Fruit fly (Drosophila melanogaster) whole organism, embryonic: ENCODE measurements around the gene CG11617.

Experiments
- CG10431 ChIP-seq: fragments of 200-800 bp; sonication (Bioruptor generic); optimal IDR thresholded peaks from 3 replicates; lab custom pipeline; 2018; ENCODE audit warnings: missing biosample characterization, mild to moderate bottlenecking, missing genetic modification characterization
- CG11560 ChIP-seq: fragments of 200-800 bp; sonication (Bioruptor generic); IDR thresholded peaks from 3 replicates; pipeline ENCODE4 v1.3.6; 2022; ENCODE audit warnings: missing biosample characterization, missing genetic modification characterization
- CG13775 ChIP-seq: fragments of 200-800 bp; sonication (Bioruptor generic); optimal IDR thresholded peaks from 3 replicates; lab custom pipeline; 2017; ENCODE audit warnings: missing biosample characterization, mild to moderate bottlenecking, missing genetic modification characterization
- CG14441 ChIP-seq: fragments of 200-800 bp; sonication (Bioruptor generic); IDR thresholded peaks from 2 replicates; pipeline ENCODE4 v1.3.6; 2022; ENCODE audit warnings: missing biosample characterization, missing genetic modification characterization
- CG1602 ChIP-seq: fragments of 200-800 bp; sonication (Bioruptor generic); optimal IDR thresholded peaks from 3 replicates; lab custom pipeline; 2016; ENCODE audit warnings: missing biosample characterization, missing genetic modification characterization
- CG16813 ChIP-seq: fragments of 200-800 bp; sonication (Bioruptor generic); IDR thresholded peaks from 3 replicates; pipeline ENCODE4 v1.3.6; 2022; ENCODE audit warnings: missing biosample characterization, missing genetic modification characterization; ENCODE audit not compliant: partially characterized antibody
- CG17568 ChIP-seq: fragments of 200-800 bp; sonication (Bioruptor generic); optimal IDR thresholded peaks from 2 replicates; lab custom pipeline; 2018; ENCODE audit warnings: missing biosample characterization, mild to moderate bottlenecking, missing genetic modification characterization, moderate library complexity
- CG17612 ChIP-seq: fragments of 200-800 bp; sonication (Bioruptor generic); IDR thresholded peaks from 2 replicates; pipeline ENCODE4 v1.3.6; 2022; ENCODE audit warnings: missing biosample characterization, missing genetic modification characterization
- CG1792 ChIP-seq: fragments of 200-800 bp; sonication (Bioruptor generic); optimal IDR thresholded peaks from 2 replicates; lab custom pipeline; 2016; ENCODE audit warnings: missing biosample characterization, missing genetic modification characterization
- CG18619 ChIP-seq: fragments of 200-800 bp; sonication (Bioruptor generic); optimal IDR thresholded peaks from 3 replicates; lab custom pipeline; 2017; ENCODE audit warnings: missing biosample characterization, mild to moderate bottlenecking, missing genetic modification characterization
- CG2199 ChIP-seq: fragments of 200-800 bp; sonication (Bioruptor generic); IDR thresholded peaks from 3 replicates; pipeline ENCODE4 v1.3.6; 2022; ENCODE audit warnings: missing biosample characterization, missing genetic modification characterization
- CG4360 ChIP-seq: fragments of 200-800 bp; sonication (Bioruptor generic); IDR thresholded peaks from 2 replicates; pipeline ENCODE4 v1.3.6; 2022; ENCODE audit warnings: missing biosample characterization, missing genetic modification characterization
- CG8924 ChIP-seq: fragments of 200-800 bp; optimal IDR thresholded peaks from 3 replicates; lab custom pipeline; 2019; ENCODE audit warnings: missing biosample characterization, mild to moderate bottlenecking, missing genetic modification characterization, moderate library complexity
- CrebB ChIP-seq: fragments of 200-800 bp; sonication (Bioruptor generic); optimal IDR thresholded peaks from 3 replicates; lab custom pipeline; 2018; ENCODE audit warnings: missing biosample characterization, mild to moderate bottlenecking, missing genetic modification characterization
- Ets65A ChIP-seq: fragments of 200-800 bp; sonication (Bioruptor generic); peaks from one replicate; lab custom pipeline; 2016; ENCODE audit warnings: missing biosample characterization, missing genetic modification characterization
- HHEX ChIP-seq: fragments of 200-800 bp; sonication (Bioruptor generic); optimal IDR thresholded peaks from 3 replicates; lab custom pipeline; 2017; ENCODE audit warnings: missing biosample characterization, mild to moderate bottlenecking, missing genetic modification characterization, missing genetic modification reagents
- HLHmδ ChIP-seq: fragments of 200-800 bp; sonication (Bioruptor generic); optimal IDR thresholded peaks from 2 replicates; lab custom pipeline; 2018; ENCODE audit warnings: missing biosample characterization, mild to moderate bottlenecking, missing genetic modification characterization, moderate library complexity
- HmgZ ChIP-seq: fragments of 200-800 bp; sonication (Bioruptor generic); optimal IDR thresholded peaks from 2 replicates; lab custom pipeline; 2018; ENCODE audit warnings: missing biosample characterization, mild to moderate bottlenecking, missing genetic modification characterization
- Hsf ChIP-seq: fragments of 200-800 bp; sonication (Bioruptor generic); optimal IDR thresholded peaks from 3 replicates; lab custom pipeline; 2016; ENCODE audit warnings: missing biosample characterization, missing genetic modification characterization
- Max ChIP-seq: fragments of 200-800 bp; sonication (Bioruptor generic); optimal IDR thresholded peaks from 2 replicates; lab custom pipeline; 2016; ENCODE audit warnings: missing biosample characterization, mild to moderate bottlenecking, missing genetic modification characterization
- Rfx ChIP-seq: fragments of 200-800 bp; sonication (Bioruptor generic); IDR thresholded peaks from 2 replicates; pipeline ENCODE4 v1.3.6; 2022; ENCODE audit warnings: missing biosample characterization, missing genetic modification characterization
- Side ChIP-seq: fragments of 200-800 bp; sonication (Bioruptor generic); optimal IDR thresholded peaks from 2 replicates; lab custom pipeline; 2016; ENCODE audit warnings: missing biosample characterization, missing genetic modification characterization
- Sox100B ChIP-seq: fragments of 200-800 bp; sonication (Bioruptor generic); optimal IDR thresholded peaks from 3 replicates; lab custom pipeline; 2018; ENCODE audit warnings: missing biosample characterization, mild to moderate bottlenecking, missing genetic modification characterization
- Sry-β ChIP-seq: fragments of 200-800 bp; sonication (Bioruptor generic); optimal IDR thresholded peaks from 2 replicates; lab custom pipeline; 2018; ENCODE audit warnings: missing biosample characterization, mild to moderate bottlenecking, missing genetic modification characterization, moderate library complexity
- ash1 ChIP-seq: fragments of 200-800 bp; sonication (Bioruptor generic); optimal IDR thresholded peaks from 2 replicates; lab custom pipeline; 2018; ENCODE audit warnings: missing biosample characterization, mild to moderate bottlenecking, missing genetic modification characterization
- bab2 ChIP-seq: fragments of 200-800 bp; sonication (Bioruptor generic); optimal IDR thresholded peaks from 2 replicates; lab custom pipeline; 2016; ENCODE audit warnings: missing biosample characterization, missing genetic modification characterization
- cg ChIP-seq: fragments of 200-800 bp; sonication (Bioruptor generic); optimal IDR thresholded peaks from 3 replicates; lab custom pipeline; 2019; ENCODE audit warnings: missing biosample characterization, mild to moderate bottlenecking, missing genetic modification characterization, moderate library complexity
- chinmo ChIP-seq: fragments of 200-800 bp; sonication (Bioruptor generic); IDR thresholded peaks from 4 replicates; pipeline ENCODE4 v1.3.6; 2022; ENCODE audit warnings: missing biosample characterization, missing genetic modification characterization; ENCODE audit not compliant: partially characterized antibody
- ci ChIP-seq: fragments of 200-800 bp; sonication (Bioruptor generic); IDR thresholded peaks from 3 replicates; pipeline ENCODE4 v1.3.6; 2022; ENCODE audit warnings: missing biosample characterization, missing genetic modification characterization
- crol ChIP-seq: fragments of 200-800 bp; sonication (Bioruptor generic); IDR thresholded peaks from 2 replicates; pipeline ENCODE4 v1.3.6; 2022; ENCODE audit warnings: missing biosample characterization, missing genetic modification characterization
- dpn ChIP-seq, 2 experiments: fragments of 200-800 bp; sonication (Bioruptor generic); optimal IDR thresholded peaks; 3 replicates each; lab custom pipeline; 2016; ENCODE audit warnings: missing biosample characterization in 2 of 2, missing genetic modification characterization in 2 of 2
- dysf ChIP-seq: fragments of 200-800 bp; sonication (Bioruptor generic); IDR thresholded peaks from 3 replicates; pipeline ENCODE4 v1.3.6; 2022; ENCODE audit warnings: missing biosample characterization, missing genetic modification characterization
- emc ChIP-seq: fragments of 200-800 bp; sonication (Bioruptor generic); optimal IDR thresholded peaks from 2 replicates; lab custom pipeline; 2016; ENCODE audit warnings: missing biosample characterization, missing genetic modification characterization
- ewg ChIP-seq: fragments of 200-800 bp; sonication (Bioruptor generic); optimal IDR thresholded peaks from 3 replicates; lab custom pipeline; 2017; ENCODE audit warnings: mild to moderate bottlenecking, missing biosample characterization, missing genetic modification reagents, missing genetic modification characterization
- eyg ChIP-seq: fragments of 200-800 bp; sonication (Bioruptor generic); optimal IDR thresholded peaks from 3 replicates; lab custom pipeline; 2016; ENCODE audit warnings: missing biosample characterization, missing genetic modification characterization
- fd64A ChIP-seq: fragments of 200-800 bp; sonication (Bioruptor generic); optimal IDR thresholded peaks from 3 replicates; lab custom pipeline; 2018; ENCODE audit warnings: missing biosample characterization, mild to moderate bottlenecking, missing genetic modification characterization
- fu2 ChIP-seq: fragments of 200-800 bp; sonication (Bioruptor generic); optimal IDR thresholded peaks from 2 replicates; lab custom pipeline; 2016; ENCODE audit warnings: missing biosample characterization, missing genetic modification characterization
- gem ChIP-seq: fragments of 200-800 bp; sonication (Bioruptor generic); optimal IDR thresholded peaks from 2 replicates; lab custom pipeline; 2019; ENCODE audit warnings: missing biosample characterization, mild to moderate bottlenecking, missing genetic modification characterization, moderate library complexity
- gfzf ChIP-seq: fragments of 200-800 bp; sonication (Bioruptor generic); optimal IDR thresholded peaks from 2 replicates; lab custom pipeline; 2016; ENCODE audit warnings: missing biosample characterization, mild to moderate bottlenecking, missing genetic modification characterization, moderate library complexity
- gsb-n ChIP-seq: fragments of 200-800 bp; sonication (Bioruptor generic); optimal IDR thresholded peaks from 3 replicates; lab custom pipeline; 2018; ENCODE audit warnings: missing biosample characterization, mild to moderate bottlenecking, missing genetic modification characterization
- gt ChIP-seq: fragments of 200-800 bp; sonication (Bioruptor generic); IDR thresholded peaks from 2 replicates; pipeline ENCODE4 v1.3.6; 2022; ENCODE audit warnings: missing biosample characterization, missing genetic modification characterization
- her ChIP-seq: fragments of 200-800 bp; sonication (Bioruptor generic); optimal IDR thresholded peaks from 2 replicates; lab custom pipeline; 2016; ENCODE audit warnings: missing biosample characterization, missing genetic modification characterization
- lov ChIP-seq, 2 experiments: fragments of 200-800 bp in 1 of 2; fragments of >200 bp in 1 of 2; sonication (Bioruptor generic) in 1 of 2; IDR thresholded peaks in 1 of 2; optimal IDR thresholded peaks in 1 of 2; 2 replicates in 1 of 2; 3 replicates in 1 of 2; pipeline versions ENCODE4 v1.3.6 to Lab custom; 2017 to 2022; ENCODE audit warnings: missing biosample characterization in 1 of 2, missing genetic modification characterization in 1 of 2
- nom ChIP-seq: fragments of 200-800 bp; sonication (Bioruptor generic); optimal IDR thresholded peaks from 2 replicates; lab custom pipeline; 2017; ENCODE audit warnings: missing biosample characterization, missing genetic modification characterization, mild to moderate bottlenecking, moderate library complexity, missing genetic modification reagents
- org-1 ChIP-seq: fragments of 200-800 bp; sonication (Bioruptor generic); optimal IDR thresholded peaks from 2 replicates; lab custom pipeline; 2017; ENCODE audit warnings: missing biosample characterization, missing genetic modification characterization
- psq ChIP-seq: fragments of 200-800 bp; sonication (Bioruptor generic); optimal IDR thresholded peaks from 2 replicates; lab custom pipeline; 2017; ENCODE audit warnings: missing biosample characterization, missing genetic modification characterization
- rib ChIP-seq: fragments of 200-800 bp; sonication (Bioruptor generic); IDR thresholded peaks from 2 replicates; pipeline ENCODE4 v1.3.6; 2022; ENCODE audit warnings: missing biosample characterization, missing genetic modification characterization
- sna ChIP-seq: fragments of 200-800 bp; sonication (Bioruptor generic); IDR thresholded peaks from 2 replicates; pipeline ENCODE4 v1.3.6; 2022; ENCODE audit warnings: missing biosample characterization, missing genetic modification characterization; ENCODE audit not compliant: partially characterized antibody
- so ChIP-seq: fragments of 200-800 bp; sonication (Bioruptor generic); IDR thresholded peaks from 3 replicates; pipeline ENCODE4 v1.3.6; 2022; ENCODE audit warnings: missing biosample characterization, missing genetic modification characterization

Gene CG11617

DNA sequence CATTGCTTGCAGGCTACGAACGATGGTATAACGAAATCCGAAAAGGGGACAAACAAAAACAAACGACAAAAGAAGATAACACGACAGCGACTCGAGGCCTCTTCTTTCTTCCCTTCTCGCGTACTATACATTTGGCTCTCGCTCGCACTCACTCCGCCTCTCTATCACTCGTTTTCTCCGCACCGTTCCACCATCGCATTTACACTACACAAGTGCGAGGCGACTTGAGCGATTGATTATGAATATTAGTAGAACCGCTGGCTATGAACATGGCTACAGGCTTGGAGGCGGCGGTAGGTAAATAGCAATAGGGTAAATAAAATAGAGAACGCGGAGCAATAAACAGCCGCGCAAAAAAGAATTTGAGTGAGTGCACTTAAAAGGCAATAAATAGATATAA lies 13.4 kb upstream of the CG11617 start (continued):
- TF ChIP-seq org-1 (GFP tag; lab: Kevin White, UChicago): no peak
- peak; percentile 58 for TF ChIP-seq CG4360 (GFP tag; lab: Robert Waterston, UW)
- TF ChIP-seq crol (GFP tag; lab: Robert Waterston, UW): peak; percentile 83
- TF ChIP-seq fu2: no peak
- TF ChIP-seq CG1602 (GFP tag; lab: Kevin White, UChicago): no peak
- TF ChIP-seq cg: peak; percentile 18
- no peak for TF ChIP-seq Sry-β (GFP tag; lab: Kevin White, UChicago)
- TF ChIP-seq CG1792 (GFP tag; lab: Kevin White, UChicago): peak; percentile 38
- peak; percentile 21 for TF ChIP-seq HHEX (GFP tag; lab: Kevin White, UChicago)
- TF ChIP-seq CG14441: 0 out of 2 replicates have a peak, but pooled peaks have one; percentile 23
- TF ChIP-seq CrebB (tag; lab: Kevin White, UChicago): peak; percentile 47
- no peak for TF ChIP-seq emc
- peak in 1 of 2 experiments; percentile 37 for TF ChIP-seq dpn (GFP tag; optimal IDR thresholded peaks at IDR 0.05; lab: Kevin White, UChicago)
- TF ChIP-seq eyg (GFP tag; lab: Kevin White, UChicago): no peak
- peak; percentile 12 for TF ChIP-seq CG10431
- peak; percentile 89 for TF ChIP-seq CG2199 (GFP tag; lab: Robert Waterston, UW)
- TF ChIP-seq sna (GFP tag; lab: Robert Waterston, UW): no peak
- peak; percentile 28 for TF ChIP-seq fd64A (GFP tag; lab: Kevin White, UChicago)
- TF ChIP-seq ci: peak; percentile 60; the same call in 1 of the 3 replicates
- TF ChIP-seq lov (optimal IDR thresholded peaks at IDR 0.05; lab: Kevin White, UChicago): no peak
- TF ChIP-seq lov (GFP tag; IDR thresholded peaks at IDR 0.05; lab: Robert Waterston, UW): 0 out of 3 replicates have a peak, but pooled peaks have one; percentile 4
- TF ChIP-seq dysf: 0 out of 3 replicates have a peak, but pooled peaks have one; percentile 4
- peak; percentile 50 for TF ChIP-seq ash1 (GFP tag; lab: Kevin White, UChicago)
- TF ChIP-seq HmgZ (tag; lab: Kevin White, UChicago): peak; percentile 11
- TF ChIP-seq Rfx (GFP tag; lab: Robert Waterston, UW): peak; percentile 11; the same call in 1 of the 2 replicates
- no peak for TF ChIP-seq Hsf
- TF ChIP-seq gsb-n (tag; lab: Kevin White, UChicago): peak; percentile 34
- TF ChIP-seq rib (GFP tag; lab: Robert Waterston, UW): peak; percentile 53; the same call in 1 of the 2 replicates
- TF ChIP-seq CG8924 (tag; lab: Kevin White, UChicago): peak; percentile 55
- peak; percentile 2 for TF ChIP-seq HLHmδ
- peak; percentile 21 for TF ChIP-seq gem (tag; lab: Kevin White, UChicago)
- peak; percentile 59 for TF ChIP-seq bab2
- peak; percentile 55 for TF ChIP-seq CG17568 (GFP tag; lab: Kevin White, UChicago)
- no peak for TF ChIP-seq gt (GFP tag; lab: Robert Waterston, UW)
- TF ChIP-seq Sox100B (GFP tag; lab: Kevin White, UChicago): peak; percentile 42
- peak; percentile 4 for TF ChIP-seq CG13775 (GFP tag; lab: Kevin White, UChicago)
- peak; percentile 13 for TF ChIP-seq CG18619 (GFP tag; lab: Kevin White, UChicago)
- TF ChIP-seq CG17612 (GFP tag; lab: Robert Waterston, UW): no peak
- TF ChIP-seq nom (GFP tag; lab: Kevin White, UChicago): no peak
- no peak for TF ChIP-seq CG16813 (GFP tag; lab: Robert Waterston, UW)
- TF ChIP-seq ewg (GFP tag; lab: Kevin White, UChicago): peak; percentile 5
- TF ChIP-seq CG11560 (tag; lab: Robert Waterston, UW): no peak
- peak; percentile 28 for TF ChIP-seq Ets65A
- no peak for TF ChIP-seq Side (GFP tag; lab: Kevin White, UChicago)
- TF ChIP-seq so (GFP tag; lab: Robert Waterston, UW): 0 out of 3 replicates have a peak, but pooled peaks have one; percentile 48
- peak; percentile 95 for TF ChIP-seq psq (GFP tag; lab: Kevin White, UChicago)
- no peak for TF ChIP-seq gfzf (GFP tag; lab: Kevin White, UChicago)
- peak; percentile 1 for TF ChIP-seq her
- peak; percentile 74; the same call in 1 of the 4 replicates for TF ChIP-seq chinmo (GFP tag; lab: Robert Waterston, UW)
- TF ChIP-seq Max (GFP tag; lab: Kevin White, UChicago): no peak
- TF ChIP-seq, all 482 proteins: peak for 112
